Fruit fly (Drosophila melanogaster): ENCODE measurements around the gene mwh.
A peak's percentile ranks its signal among the peaks of the same experiment; 100 is the strongest.

mwh gene

DNA sequence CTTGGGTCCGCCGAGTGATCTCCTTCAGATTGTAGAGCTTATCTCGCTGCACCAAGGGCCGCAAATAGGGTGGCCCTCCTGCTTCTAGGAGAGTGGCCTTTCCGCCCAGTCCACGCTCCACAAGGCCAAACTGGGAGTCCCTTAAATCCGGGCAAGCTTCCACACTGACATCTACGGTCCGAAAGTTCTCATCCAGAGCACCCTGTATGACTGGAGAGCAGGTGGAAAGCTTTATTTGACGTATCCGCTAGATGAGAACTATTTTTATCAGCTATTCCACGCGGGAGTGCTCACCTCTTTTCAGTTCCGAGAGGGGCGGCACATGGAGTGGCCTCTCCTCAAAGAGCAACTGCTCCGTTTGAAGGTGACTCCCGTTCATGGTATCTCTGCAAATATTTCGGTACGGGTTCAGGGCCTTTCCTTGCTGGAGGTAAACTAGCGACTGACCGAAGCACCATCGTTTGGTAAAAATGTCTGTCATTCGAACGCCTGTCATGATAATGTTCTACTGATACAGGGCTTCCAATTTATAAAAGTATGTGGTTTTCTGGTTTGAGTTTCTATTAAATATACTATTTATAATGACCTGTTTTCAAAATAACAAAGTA lies 2.1 kb downstream of the mwh start, which contains the start of gene meep:
meep (minus strand) TSS at position 449 of the 608 bp plus-strand sequence.
- TF ChIP-seq fd96Ca (GFP tag; IDR thresholded peaks at IDR 0.05) = no peak
- no peak for TF ChIP-seq CG12605 (GFP tag; IDR thresholded peaks at IDR 0.05)

DNA sequence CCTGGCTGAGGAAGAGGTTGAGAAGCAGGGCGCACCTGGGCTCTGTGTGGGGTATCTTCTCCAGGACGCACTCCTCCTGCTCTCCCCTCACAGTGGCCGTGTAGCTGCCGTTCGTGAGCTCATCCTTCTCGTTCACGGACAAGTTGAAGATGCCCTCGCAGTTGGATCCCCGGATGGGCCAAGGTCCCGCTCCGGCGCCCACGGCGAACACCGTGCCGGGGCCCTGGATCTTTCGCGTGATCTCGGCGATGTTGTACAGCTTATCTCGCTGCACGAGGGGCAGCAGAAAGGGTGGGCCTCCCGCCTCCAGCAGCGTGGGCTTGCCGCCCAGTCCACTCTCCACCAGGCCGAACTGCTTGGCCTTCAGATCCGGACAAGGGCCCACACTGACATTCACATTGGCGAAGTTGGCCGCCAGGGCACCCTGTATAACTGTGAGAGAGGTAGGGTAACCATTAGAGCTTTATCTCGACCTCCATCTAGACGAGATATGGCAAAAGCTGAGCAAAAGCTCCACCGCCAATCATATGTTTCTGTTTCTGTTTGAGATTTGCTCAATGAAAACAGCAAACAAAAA lies 3.4 kb downstream of the mwh start:
- TF ChIP-seq CG8159 (tag; optimal IDR thresholded peaks at IDR 0.05) (no peak), CG4496 (GFP tag; IDR thresholded peaks at IDR 0.05) (peak; percentile 52; the same call in 2 of the 3 replicates)

DNA sequence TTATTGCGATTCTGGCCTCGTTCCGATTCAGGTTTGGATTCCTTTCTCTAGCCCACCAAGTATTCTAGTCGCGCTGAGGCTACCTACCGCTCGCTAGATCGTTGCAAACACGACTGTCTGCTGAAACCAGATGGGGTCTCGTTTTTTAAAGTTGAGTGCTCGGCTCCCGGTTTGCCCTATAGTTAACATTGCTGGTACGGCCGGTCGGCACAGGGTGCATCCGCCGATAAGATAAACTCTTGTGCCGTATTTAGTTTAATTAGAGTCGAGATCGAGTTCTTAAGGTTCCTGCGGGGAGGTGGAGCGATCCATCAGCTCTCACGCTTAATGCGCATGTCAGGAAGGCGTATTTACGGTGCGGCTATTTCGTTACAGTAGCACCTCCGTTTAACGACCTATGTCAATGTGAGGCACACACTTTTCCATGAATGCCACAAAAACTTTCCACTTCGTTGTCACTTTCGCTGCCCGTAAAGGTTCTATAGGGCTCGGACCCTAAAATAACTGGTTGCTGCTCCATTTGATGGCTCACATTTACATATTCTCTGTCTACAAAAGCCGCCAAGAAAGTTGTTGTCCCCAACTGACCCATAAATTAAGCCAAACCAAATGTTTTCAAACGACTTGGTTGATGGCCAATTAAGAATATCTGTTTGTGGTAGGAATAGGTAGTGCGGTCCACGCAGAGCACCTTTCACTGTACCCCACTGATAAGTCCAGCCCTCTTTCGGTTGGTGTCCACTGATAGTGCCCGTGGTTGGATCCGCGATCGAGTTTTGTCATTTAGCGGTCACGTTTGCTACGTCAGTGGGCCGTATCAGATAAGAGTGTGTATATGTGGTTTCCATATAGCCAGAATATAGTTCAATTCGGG lies 4.3 kb downstream of the mwh start, which contains the start of gene CG9119:
CG9119 (minus strand) TSS at position 122 of the 874 bp plus-strand sequence.
- TF ChIP-seq D1 (tag; optimal IDR thresholded peaks at IDR 0.05) = no peak
- peak; percentile 82 for TF ChIP-seq EcR (GFP tag; optimal IDR thresholded peaks at IDR 0.05)
- no peak for TF ChIP-seq CG34367 (tag; optimal IDR thresholded peaks at IDR 0.05)
- peak; percentile 30 for TF ChIP-seq CG9948 (tag; optimal IDR thresholded peaks at IDR 0.05)
- TF ChIP-seq Snoo (tag; optimal IDR thresholded peaks at IDR 0.05) = no peak
- peak; percentile 21 for TF ChIP-seq CG13204 (GFP tag; optimal IDR thresholded peaks at IDR 0.05)
- TF ChIP-seq CG8159 (tag; optimal IDR thresholded peaks at IDR 0.05) = peak; percentile 55
- TF ChIP-seq CG32121 (GFP tag; IDR thresholded peaks at IDR 0.05) = no peak
- no peak for TF ChIP-seq Pif1B (GFP tag; optimal IDR thresholded peaks at IDR 0.05)
- no peak for TF ChIP-seq rn (GFP tag; IDR thresholded peaks at IDR 0.05)
- peak; percentile 6 for TF ChIP-seq Pif1A (GFP tag; optimal IDR thresholded peaks at IDR 0.05)
- TF ChIP-seq CG8301 (tag; optimal IDR thresholded peaks at IDR 0.05) = peak; percentile 30
- peak; percentile 51 for TF ChIP-seq CG14655 (GFP tag; optimal IDR thresholded peaks at IDR 0.05)
- peak; percentile 54 for TF ChIP-seq CG15710 (tag; optimal IDR thresholded peaks at IDR 0.05)
- TF ChIP-seq CG17806 (tag; optimal IDR thresholded peaks at IDR 0.05) = peak; percentile 8
- TF ChIP-seq Ets98B (GFP tag; IDR thresholded peaks at IDR 0.05) = no peak
- TF ChIP-seq gl (tag; optimal IDR thresholded peaks at IDR 0.05) = no peak
- no peak for TF ChIP-seq CG4496 (GFP tag; IDR thresholded peaks at IDR 0.05)
- TF ChIP-seq CG10348 (GFP tag; IDR thresholded peaks at IDR 0.05) = no peak
- peak; percentile 38; the same call in 1 of the 3 replicates for TF ChIP-seq fd96Ca (GFP tag; IDR thresholded peaks at IDR 0.05)
- no peak for TF ChIP-seq CG12605 (GFP tag; IDR thresholded peaks at IDR 0.05)

DNA sequence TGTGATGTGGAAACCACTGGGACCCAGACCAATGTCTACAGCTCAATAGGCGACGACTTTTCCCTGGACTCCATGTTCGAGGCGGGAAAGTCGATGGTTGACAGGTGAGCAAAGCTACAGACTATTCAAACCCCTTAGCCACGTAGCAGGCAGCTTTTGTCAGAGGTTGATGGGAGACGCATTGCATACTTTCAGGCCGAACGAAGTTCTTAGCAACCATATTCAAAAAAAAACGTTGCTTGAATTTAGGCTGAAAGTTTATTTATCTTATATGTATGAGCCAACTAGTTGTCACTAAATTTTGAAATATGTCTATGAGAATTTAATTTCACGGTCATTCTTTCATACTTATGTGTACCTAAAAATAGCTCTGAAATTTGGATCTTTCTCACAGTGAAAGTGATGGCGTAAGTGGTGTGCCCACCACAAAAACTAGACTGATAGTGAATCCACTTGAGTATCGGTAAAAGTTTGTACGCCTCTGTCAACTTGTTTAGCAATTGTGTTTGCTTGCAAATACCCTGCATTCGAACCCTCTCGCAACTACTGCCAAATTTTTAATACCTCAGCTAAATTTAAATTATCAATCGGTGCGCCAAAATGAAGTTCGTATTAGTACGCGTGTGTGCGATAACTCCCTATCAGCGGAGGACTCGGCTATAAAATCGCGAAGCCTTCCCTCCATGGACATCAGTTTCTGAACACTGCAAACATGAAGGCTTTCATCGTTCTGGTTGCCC lies 6.3 kb downstream of the mwh start, which contains the start of gene LysB:
LysB (plus strand) TSS at position 690 of the 740 bp plus-strand sequence.
- TF ChIP-seq CG17806 (tag; optimal IDR thresholded peaks at IDR 0.05) (no peak), EcR (GFP tag; optimal IDR thresholded peaks at IDR 0.05) (no peak), CG9948 (tag; optimal IDR thresholded peaks at IDR 0.05) (no peak), CG10348 (GFP tag; IDR thresholded peaks at IDR 0.05) (no peak), Ets98B (GFP tag; IDR thresholded peaks at IDR 0.05) (no peak), CG4496 (GFP tag; IDR thresholded peaks at IDR 0.05) (no peak), Snoo (tag; optimal IDR thresholded peaks at IDR 0.05) (no peak), fd96Ca (GFP tag; IDR thresholded peaks at IDR 0.05) (no peak), rn (GFP tag; IDR thresholded peaks at IDR 0.05) (no peak), CG12605 (GFP tag; IDR thresholded peaks at IDR 0.05) (no peak), CG8301 (tag; optimal IDR thresholded peaks at IDR 0.05) (no peak), Pif1A (GFP tag; optimal IDR thresholded peaks at IDR 0.05) (no peak), CG34367 (tag; optimal IDR thresholded peaks at IDR 0.05) (no peak), Pif1B (GFP tag; optimal IDR thresholded peaks at IDR 0.05) (no peak), CG13204 (GFP tag; optimal IDR thresholded peaks at IDR 0.05) (no peak), CG15710 (tag; optimal IDR thresholded peaks at IDR 0.05) (no peak), CG32121 (GFP tag; IDR thresholded peaks at IDR 0.05) (no peak), CG14655 (GFP tag; optimal IDR thresholded peaks at IDR 0.05) (no peak)

DNA sequence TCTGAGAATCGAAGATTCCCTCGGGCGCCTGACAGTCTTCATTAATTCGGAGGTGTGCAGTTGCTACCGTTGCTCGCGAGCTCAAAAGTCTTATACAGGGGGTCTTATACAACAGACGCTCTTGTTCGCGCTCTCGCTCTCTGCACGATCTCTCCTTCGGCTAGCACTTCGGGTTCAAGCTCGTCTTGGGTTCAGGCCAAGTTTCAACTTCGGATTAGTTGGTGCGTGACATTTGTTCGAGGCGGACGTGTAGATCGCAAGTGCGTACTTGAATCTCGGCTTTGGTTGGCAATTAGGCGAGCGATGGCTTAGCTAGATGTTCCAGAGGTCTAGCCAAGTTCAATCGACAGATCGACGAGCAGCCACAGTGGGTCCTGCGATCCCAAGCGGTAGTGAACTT lies 7.6 kb downstream of the mwh start:
- no peak for TF ChIP-seq CG8301 (tag; optimal IDR thresholded peaks at IDR 0.05)
- peak; percentile 20; the same call in 1 of the 2 replicates for TF ChIP-seq CG12605 (GFP tag; IDR thresholded peaks at IDR 0.05)
- TF ChIP-seq CG34367 (tag; optimal IDR thresholded peaks at IDR 0.05) = no peak
- TF ChIP-seq gl (tag; optimal IDR thresholded peaks at IDR 0.05) = no peak
- no peak for TF ChIP-seq D1 (tag; optimal IDR thresholded peaks at IDR 0.05)
- TF ChIP-seq fd96Ca (GFP tag; IDR thresholded peaks at IDR 0.05) = no peak
- peak; percentile 49; the same call in 1 of the 2 replicates for TF ChIP-seq Ets98B (GFP tag; IDR thresholded peaks at IDR 0.05)
- TF ChIP-seq EcR (GFP tag; optimal IDR thresholded peaks at IDR 0.05) = peak; percentile 51

All from whole organism, pupa.